Fruit fly (Drosophila melanogaster): Measurements from ENCODE around the gene CG11672.

DNA sequence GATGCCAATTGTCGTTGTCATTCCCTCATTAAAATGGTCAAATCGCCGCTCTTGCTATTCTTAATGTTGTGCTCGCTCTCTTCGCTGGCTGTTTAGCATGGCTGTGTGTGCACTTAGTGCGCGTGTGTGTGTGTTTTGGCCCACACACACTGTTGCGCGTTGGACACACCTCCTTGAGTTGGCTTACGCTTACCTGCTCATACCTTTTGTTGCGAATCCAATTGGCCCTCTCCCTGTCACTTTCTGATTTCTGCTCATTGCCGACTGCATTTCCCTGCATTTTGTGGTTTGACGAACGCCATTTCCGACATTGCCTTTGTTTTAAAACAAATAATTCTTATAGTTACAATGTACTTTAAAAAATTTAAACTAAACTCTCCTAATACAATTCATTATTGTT, 44.6 kb upstream of the CG11672 start:
- TF ChIP-seq usp (GFP tag; optimal IDR thresholded peaks at IDR 0.05) = no peak
- no peak for TF ChIP-seq foxo (GFP tag; optimal IDR thresholded peaks at IDR 0.05)
- TF ChIP-seq Mio (GFP tag; optimal IDR thresholded peaks at IDR 0.05) = no peak
- TF ChIP-seq Hr78 (GFP tag; optimal IDR thresholded peaks at IDR 0.05) = no peak
- no peak for TF ChIP-seq rgr (GFP tag; optimal IDR thresholded peaks at IDR 0.05)
- TF ChIP-seq psq (GFP tag; optimal IDR thresholded peaks at IDR 0.05) = no peak
- no peak for TF ChIP-seq lola (GFP tag; optimal IDR thresholded peaks at IDR 0.05)
- no peak for TF ChIP-seq OdsH (GFP tag; optimal IDR thresholded peaks at IDR 0.05)
- TF ChIP-seq Dif (GFP tag; optimal IDR thresholded peaks at IDR 0.05; ENCODE audit: partially characterized antibody) = no peak
- no peak for TF ChIP-seq dl (GFP tag; optimal IDR thresholded peaks at IDR 0.05; ENCODE audit: insufficient read depth in 1 of 2, partially characterized antibody in 2 of 2)
- no peak for TF ChIP-seq CG32264 (GFP tag; optimal IDR thresholded peaks at IDR 0.05)
- no peak for TF ChIP-seq Myc (optimal IDR thresholded peaks at IDR 0.05)
- TF ChIP-seq fru (GFP tag; optimal IDR thresholded peaks at IDR 0.05) = no peak
- TF ChIP-seq Rel (GFP tag; optimal IDR thresholded peaks at IDR 0.05) = no peak
- TF ChIP-seq Rel (tag; optimal IDR thresholded peaks at IDR 0.05) = no peak

Measured in whole organism, wandering third instar larva.